Worm (Caenorhabditis elegans): Measurements from ENCODE around the gene B0303.7.

DNA sequence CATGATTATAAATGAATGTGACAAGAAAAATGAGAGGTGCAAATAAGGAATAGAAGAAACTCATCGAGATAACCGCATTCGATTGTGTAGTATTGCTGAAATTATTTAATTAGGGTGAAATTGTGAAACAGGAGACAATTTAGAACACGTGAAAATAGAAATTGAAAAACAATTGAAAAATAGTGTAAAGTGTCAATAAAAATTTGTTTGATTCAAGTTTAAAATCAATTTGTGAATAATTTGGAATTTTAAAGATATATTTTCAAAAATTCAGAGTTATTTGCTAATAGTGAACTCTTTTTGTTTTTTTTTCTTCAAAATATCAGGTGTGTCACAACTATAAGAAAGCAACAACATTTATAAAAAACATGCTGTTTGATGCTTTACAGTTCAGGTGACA lies 37.9 kb downstream of the B0303.7 start, which contains the start of gene ZK370.4:
- TF ChIP-seq nhr-28 (tag; optimal IDR thresholded peaks at IDR 0.05) (no peak), ceh-44 (GFP tag; IDR thresholded peaks at IDR 0.05) (no peak), snpc-1.2 (GFP tag; IDR thresholded peaks at IDR 0.05) (no peak)

All from whole organism, L4 larva.